Worm (Caenorhabditis elegans) whole organism, mixed stage, embryonic: ENCODE results near the gene nlp-78.

Experiments
- blmp-1 ChIP-seq: fragments of 150-350 bp; optimal IDR thresholded peaks from 2 replicates; lab custom pipeline; 2014; ENCODE audit warnings: missing biosample characterization, missing genetic modification characterization
- lin-13 ChIP-seq: fragments of 150-350 bp; optimal IDR thresholded peaks from 2 replicates; lab custom pipeline; 2014; ENCODE audit warnings: missing biosample characterization, missing genetic modification characterization
- nhr-237 ChIP-seq: fragments of 150-350 bp; optimal IDR thresholded peaks from 2 replicates; lab custom pipeline; 2014; ENCODE audit warnings: missing biosample characterization, missing genetic modification characterization
- nhr-76 ChIP-seq: sonication (generic microtip); optimal IDR thresholded peaks from 2 replicates; lab custom pipeline; 2017; ENCODE audit warnings: missing biosample characterization, missing genetic modification characterization
- snpc-4 ChIP-seq: fragments of 150-350 bp; optimal IDR thresholded peaks from 2 replicates; lab custom pipeline; 2014; ENCODE audit warnings: missing biosample characterization, missing genetic modification characterization

DNA sequence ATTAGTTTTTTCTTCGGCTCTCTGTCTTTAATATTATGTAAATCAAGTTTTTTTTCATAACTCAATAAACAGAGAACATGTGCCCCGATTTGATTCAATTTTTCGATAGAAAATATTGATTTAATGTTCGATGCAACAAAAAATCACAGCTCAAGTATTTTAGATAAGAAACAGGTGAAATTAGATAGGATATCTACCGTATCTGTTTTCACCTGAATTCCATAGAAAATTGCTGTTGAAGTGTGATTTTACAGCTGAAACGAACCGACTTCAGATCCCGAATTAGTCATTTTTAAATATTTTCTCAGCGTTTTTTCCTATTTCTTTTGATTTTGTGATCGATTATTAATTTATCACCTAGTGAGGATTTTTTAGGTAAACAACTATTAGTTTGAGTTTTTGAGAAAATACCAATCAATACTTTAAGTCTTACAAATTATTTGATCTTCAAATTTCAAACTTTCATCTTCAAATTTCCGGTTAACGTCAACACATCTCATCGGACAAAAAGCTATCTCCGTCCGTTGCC lies 3.3 kb downstream of the nlp-78 start, which contains the start of gene Y9C2UA.1:
- no peak for TF ChIP-seq nhr-76 (tag; lab: Kevin White, UChicago)
- no peak for TF ChIP-seq lin-13 (tag; lab: Kevin White, UChicago)
- TF ChIP-seq blmp-1 = no peak
- TF ChIP-seq nhr-237 = no peak
- TF ChIP-seq snpc-4 (tag; lab: Kevin White, UChicago) = no peak
